Worm (Caenorhabditis elegans) whole organism, young adult: ENCODE data around the gene str-102.

ENCODE experiments used
- D2030.7 ChIP-seq: fragments of 200-800 bp; sonication (Bioruptor generic); IDR thresholded peaks from 2 replicates; pipeline ENCODE4 v1.3.6; 2022; ENCODE audit warnings: missing genetic modification reagents, missing genetic modification characterization, missing compliant biosample characterization
- F55B11.4 ChIP-seq: sonication (generic microtip); optimal IDR thresholded peaks from 2 replicates; lab custom pipeline; 2016; ENCODE audit warnings: missing compliant biosample characterization, missing genetic modification characterization, borderline replicate concordance; ENCODE audit not compliant: insufficient read depth
- aptf-2 ChIP-seq: fragments of 200-800 bp; sonication (Bioruptor generic); conservative IDR thresholded peaks from 2 replicates; pipeline ENCODE4 v1.3.6; 2022; ENCODE audit warnings: missing genetic modification reagents, missing genetic modification characterization, missing compliant biosample characterization
- ceh-79 ChIP-seq: sonication (generic microtip); optimal IDR thresholded peaks from 2 replicates; lab custom pipeline; 2017; ENCODE audit warnings: mild to moderate bottlenecking, missing genetic modification characterization, missing compliant biosample characterization
- ets-4 ChIP-seq: fragments of 200-800 bp; sonication (Bioruptor generic); optimal IDR thresholded peaks from 2 replicates; lab custom pipeline; 2018; ENCODE audit warnings: mild to moderate bottlenecking, missing genetic modification characterization, missing compliant biosample characterization
- rcor-1 ChIP-seq: fragments of 200-800 bp; sonication (Bioruptor generic); IDR thresholded peaks from 2 replicates; pipeline ENCODE4 v1.3.6; 2022; ENCODE audit warnings: missing genetic modification reagents, missing genetic modification characterization, missing compliant biosample characterization
- ztf-3 ChIP-seq: fragments of 200-800 bp; sonication (Bioruptor generic); optimal IDR thresholded peaks from 2 replicates; lab custom pipeline; 2018; ENCODE audit warnings: mild to moderate bottlenecking, missing genetic modification characterization, missing compliant biosample characterization

ce11 chrV:15350615-15351014 lies 34.2 kb upstream of the str-102 start, which contains the start of gene clec-231:
- TF ChIP-seq ztf-3: no peak
- TF ChIP-seq D2030.7 (GFP tag; lab: Robert Waterston, UW): no peak
- TF ChIP-seq rcor-1: no peak
- TF ChIP-seq F55B11.4: no peak
- TF ChIP-seq ets-4 (GFP tag; lab: Kevin White, UChicago): no peak
- no peak for TF ChIP-seq ceh-79 (tag; lab: Kevin White, UChicago)
- no peak for TF ChIP-seq aptf-2
